Worm (Caenorhabditis elegans) whole organism, L4 larva: Measurements from ENCODE around the gene spc-2.
A peak's percentile ranks its signal among the peaks of the same experiment; 100 is the strongest.

Experiments
- D1046.2 ChIP-seq: fragments of 200-800 bp; sonication (Bioruptor generic); IDR thresholded peaks from 2 replicates; pipeline ENCODE4 v1.3.6; 2022; ENCODE audit warnings: missing genetic modification characterization, missing compliant biosample characterization
- F10B5.3 ChIP-seq: sonication (generic microtip); optimal IDR thresholded peaks from 2 replicates; lab custom pipeline; 2016; ENCODE audit warnings: mild to moderate bottlenecking, missing genetic modification characterization, missing compliant biosample characterization
- F26F4.8 ChIP-seq: fragments of 200-800 bp; sonication (Bioruptor generic); conservative IDR thresholded peaks from 2 replicates; pipeline ENCODE4 v1.3.6; 2022; ENCODE audit warnings: missing genetic modification characterization, missing compliant biosample characterization
- F49E8.2 ChIP-seq: sonication (generic microtip); optimal IDR thresholded peaks from 2 replicates; lab custom pipeline; 2016; ENCODE audit warnings: missing compliant biosample characterization, mild to moderate bottlenecking, missing genetic modification characterization, borderline replicate concordance
- R02D3.7 ChIP-seq: fragments of 150-350 bp; sonication (generic microtip); optimal IDR thresholded peaks from 3 replicates; lab custom pipeline; 2014; ENCODE audit warnings: missing biosample characterization, missing genetic modification characterization
- T20F7.1 ChIP-seq: fragments of 200-800 bp; sonication (Bioruptor generic); optimal IDR thresholded peaks from 2 replicates; lab custom pipeline; 2018; ENCODE audit warnings: mild to moderate bottlenecking, missing genetic modification characterization, missing compliant biosample characterization
- T26A8.4 ChIP-seq: fragments of 200-800 bp; sonication (Bioruptor generic); IDR thresholded peaks from 2 replicates; pipeline ENCODE4 v1.3.6; 2022; ENCODE audit warnings: missing genetic modification characterization, missing compliant biosample characterization
- Y105C5A.15 ChIP-seq: fragments of 200-800 bp; sonication (Bioruptor generic); IDR thresholded peaks from 2 replicates; pipeline ENCODE4 v1.3.6; 2022; ENCODE audit warnings: missing genetic modification characterization, missing compliant biosample characterization
- Y5F2A.4 ChIP-seq: fragments of 200-800 bp; sonication (Bioruptor generic); optimal IDR thresholded peaks from 2 replicates; lab custom pipeline; 2018; ENCODE audit warnings: mild to moderate bottlenecking, missing genetic modification characterization, missing compliant biosample characterization
- aha-1 ChIP-seq: fragments of 150-350 bp; peaks from one replicate; lab custom pipeline; 2014; ENCODE audit warnings: missing biosample characterization, missing genetic modification characterization
- arid-1 ChIP-seq: fragments of 200-800 bp; sonication (Bioruptor generic); conservative IDR thresholded peaks from 2 replicates; pipeline ENCODE4 v1.3.6; 2022; ENCODE audit warnings: missing genetic modification reagents, missing genetic modification characterization, missing compliant biosample characterization
- attf-4 ChIP-seq: sonication (generic microtip); optimal IDR thresholded peaks from 3 replicates; lab custom pipeline; 2017; ENCODE audit warnings: missing biosample characterization, missing genetic modification characterization
- ceh-20 ChIP-seq: fragments of 200-800 bp; sonication (Bioruptor generic); IDR thresholded peaks from 2 replicates; pipeline ENCODE4 v1.3.6; 2022; ENCODE audit warnings: missing genetic modification reagents, missing genetic modification characterization, missing compliant biosample characterization
- ceh-28 ChIP-seq: fragments of 150-350 bp; optimal IDR thresholded peaks from 2 replicates; lab custom pipeline; 2014; ENCODE audit warnings: missing biosample characterization, missing genetic modification reagents, missing genetic modification characterization
- ceh-44 ChIP-seq: fragments of 200-800 bp; sonication (Bioruptor generic); IDR thresholded peaks from 2 replicates; pipeline ENCODE4 v1.3.6; 2022; ENCODE audit warnings: missing genetic modification reagents, missing genetic modification characterization, missing compliant biosample characterization
- ceh-82 ChIP-seq: sonication (generic microtip); optimal IDR thresholded peaks from 2 replicates; lab custom pipeline; 2017; ENCODE audit warnings: missing biosample characterization, missing genetic modification characterization
- ctbp-1 ChIP-seq: fragments of 200-800 bp; sonication (Bioruptor generic); IDR thresholded peaks from 2 replicates; pipeline ENCODE4 v1.3.6; 2022; ENCODE audit warnings: missing genetic modification reagents, missing genetic modification characterization, missing compliant biosample characterization
- daf-12 ChIP-seq: fragments of 150-350 bp; optimal IDR thresholded peaks from 2 replicates; lab custom pipeline; 2014; ENCODE audit warnings: missing biosample characterization, missing genetic modification reagents, missing genetic modification characterization
- daf-16 ChIP-seq, 3 experiments: sonication (generic microtip); optimal IDR thresholded peaks; 2 replicates each; lab custom pipeline; 2016 to 2017; ENCODE audit warnings: missing genetic modification characterization in 3 of 3, missing genetic modification reagents in 3 of 3, mild to moderate bottlenecking in 2 of 3, missing compliant biosample characterization in 2 of 3, missing biosample characterization in 1 of 3, moderate library complexity in 1 of 3
- daf-19 ChIP-seq: fragments of 200-800 bp; sonication (Bioruptor generic); conservative IDR thresholded peaks from 2 replicates; pipeline ENCODE4 v1.3.6; 2022; ENCODE audit warnings: missing genetic modification characterization, missing compliant biosample characterization
- daf-8 ChIP-seq: fragments of 200-800 bp; sonication (Bioruptor generic); IDR thresholded peaks from 2 replicates; pipeline ENCODE4 v1.3.6; 2022; ENCODE audit warnings: missing genetic modification characterization, missing compliant biosample characterization
- dmd-8 ChIP-seq: fragments of 200-800 bp; sonication (Bioruptor generic); IDR thresholded peaks from 2 replicates; pipeline ENCODE4 v1.3.6; 2022; ENCODE audit warnings: missing genetic modification characterization, missing compliant biosample characterization
- dpl-1 ChIP-seq: fragments of 150-350 bp; optimal IDR thresholded peaks from 2 replicates; lab custom pipeline; 2014; ENCODE audit warnings: missing biosample characterization, missing genetic modification reagents, missing genetic modification characterization
- egl-43 ChIP-seq: fragments of 200-800 bp; sonication (Bioruptor generic); IDR thresholded peaks from 2 replicates; pipeline ENCODE4 v1.3.6; 2022; ENCODE audit warnings: missing genetic modification reagents, missing genetic modification characterization, missing compliant biosample characterization
- gei-8 ChIP-seq: fragments of 200-800 bp; sonication (Bioruptor generic); optimal IDR thresholded peaks from 2 replicates; lab custom pipeline; 2018; ENCODE audit warnings: mild to moderate bottlenecking, missing genetic modification characterization, missing compliant biosample characterization
- hlh-11 ChIP-seq: fragments of 200-800 bp; sonication (Bioruptor generic); optimal IDR thresholded peaks from 2 replicates; lab custom pipeline; 2018; ENCODE audit warnings: mild to moderate bottlenecking, missing genetic modification characterization, missing compliant biosample characterization
- hlh-30 ChIP-seq: sonication (generic microtip); optimal IDR thresholded peaks from 2 replicates; lab custom pipeline; 2017; ENCODE audit warnings: antibody characterized with exemption, mild to moderate bottlenecking, missing genetic modification characterization, missing compliant biosample characterization; ENCODE audit not compliant: insufficient read depth
- hmg-1.1 ChIP-seq: fragments of 200-800 bp; sonication (Bioruptor generic); IDR thresholded peaks from 2 replicates; pipeline ENCODE4 v1.3.6; 2022; ENCODE audit warnings: missing genetic modification reagents, missing genetic modification characterization, missing compliant biosample characterization
- lin-15B ChIP-seq: fragments of 150-350 bp; sonication (generic microtip); optimal IDR thresholded peaks from 3 replicates; lab custom pipeline; 2014; ENCODE audit warnings: missing biosample characterization, missing genetic modification characterization
- lsy-2 ChIP-seq, 2 experiments: fragments of 150-350 bp in 1 of 2; sonication (generic microtip) in 1 of 2; optimal IDR thresholded peaks; 2 replicates each; lab custom pipeline; 2014 to 2017; ENCODE audit warnings: missing biosample characterization in 2 of 2, missing genetic modification characterization in 2 of 2
- madf-9 ChIP-seq: fragments of 200-800 bp; sonication (Bioruptor generic); conservative IDR thresholded peaks from 2 replicates; pipeline ENCODE4 v1.3.6; 2022; ENCODE audit warnings: missing genetic modification reagents, missing genetic modification characterization, missing compliant biosample characterization
- mdl-1 ChIP-seq, 2 experiments: fragments of 150-350 bp in 1 of 2; sonication (generic microtip) in 1 of 2; optimal IDR thresholded peaks; 2 replicates each; lab custom pipeline; 2014 to 2017; ENCODE audit warnings: missing biosample characterization in 2 of 2, missing genetic modification characterization in 2 of 2
- mdt-29 ChIP-seq: fragments of 200-800 bp; sonication (Bioruptor generic); IDR thresholded peaks from 2 replicates; pipeline ENCODE4 v1.3.6; 2022; ENCODE audit warnings: missing genetic modification reagents, missing genetic modification characterization, missing compliant biosample characterization
- mxl-3 ChIP-seq: fragments of 200-800 bp; sonication (Bioruptor generic); optimal IDR thresholded peaks from 2 replicates; lab custom pipeline; 2018; ENCODE audit warnings: mild to moderate bottlenecking, missing genetic modification characterization, missing compliant biosample characterization
- nhr-10 ChIP-seq: fragments of 150-350 bp; optimal IDR thresholded peaks from 2 replicates; lab custom pipeline; 2014; ENCODE audit warnings: missing biosample characterization, missing genetic modification characterization
- nhr-11 ChIP-seq: fragments of 150-350 bp; optimal IDR thresholded peaks from 2 replicates; lab custom pipeline; 2014; ENCODE audit warnings: missing biosample characterization, missing genetic modification characterization
- nhr-111 ChIP-seq: fragments of 200-800 bp; sonication (Bioruptor generic); optimal IDR thresholded peaks from 2 replicates; lab custom pipeline; 2018; ENCODE audit warnings: mild to moderate bottlenecking, missing genetic modification characterization, missing compliant biosample characterization
- nhr-6 ChIP-seq: fragments of 150-350 bp; optimal IDR thresholded peaks from 2 replicates; lab custom pipeline; 2014; ENCODE audit warnings: missing biosample characterization, missing genetic modification characterization
- nhr-77 ChIP-seq: fragments of 150-350 bp; optimal IDR thresholded peaks from 2 replicates; lab custom pipeline; 2014; ENCODE audit warnings: missing biosample characterization, missing genetic modification characterization
- php-3 ChIP-seq: fragments of 200-800 bp; sonication (Bioruptor generic); IDR thresholded peaks from 2 replicates; pipeline ENCODE4 v1.3.6; 2022; ENCODE audit warnings: missing genetic modification reagents, missing genetic modification characterization, missing compliant biosample characterization
- rbr-2 ChIP-seq: sonication (generic microtip); optimal IDR thresholded peaks from 2 replicates; lab custom pipeline; 2016; ENCODE audit warnings: missing genotype, missing genetic modification characterization, missing compliant biosample characterization
- saeg-2 ChIP-seq: fragments of 200-800 bp; sonication (Bioruptor generic); IDR thresholded peaks from 2 replicates; pipeline ENCODE4 v1.3.6; 2022; ENCODE audit warnings: missing genetic modification reagents, missing genetic modification characterization, missing compliant biosample characterization
- snpc-1.2 ChIP-seq: fragments of 200-800 bp; sonication (Bioruptor generic); IDR thresholded peaks from 2 replicates; pipeline ENCODE4 v1.3.6; 2022; ENCODE audit warnings: missing genetic modification reagents, missing genetic modification characterization, missing compliant biosample characterization
- spr-1 ChIP-seq: sonication (generic microtip); optimal IDR thresholded peaks from 2 replicates; lab custom pipeline; 2016; ENCODE audit warnings: mild to moderate bottlenecking, missing genetic modification characterization, missing compliant biosample characterization
- spr-3 ChIP-seq: fragments of 200-800 bp; sonication (Bioruptor generic); optimal IDR thresholded peaks from 2 replicates; lab custom pipeline; 2018; ENCODE audit warnings: mild to moderate bottlenecking, missing genetic modification characterization, missing compliant biosample characterization
- tag-97 ChIP-seq: fragments of 200-800 bp; sonication (Bioruptor generic); IDR thresholded peaks from 2 replicates; pipeline ENCODE4 v1.3.6; 2022; ENCODE audit warnings: missing genetic modification characterization, missing compliant biosample characterization
- tra-1 ChIP-seq: fragments of 200-800 bp; sonication (Bioruptor generic); IDR thresholded peaks from 2 replicates; pipeline ENCODE4 v1.3.6; 2022; ENCODE audit warnings: missing genetic modification reagents, missing genetic modification characterization, missing compliant biosample characterization
- unc-62 ChIP-seq, 3 experiments: fragments of 150-350 bp in 1 of 3; sonication (generic microtip); optimal IDR thresholded peaks in 2 of 3; peaks in 1 of 3; 1 replicate in 1 of 3; 2 replicates in 2 of 3; lab custom pipeline; 2014 to 2017; ENCODE audit warnings: missing biosample characterization in 3 of 3, missing genetic modification characterization in 3 of 3, missing genetic modification reagents in 3 of 3, missing genotype in 1 of 3
- vab-7 ChIP-seq: fragments of 200-800 bp; sonication (Bioruptor generic); IDR thresholded peaks from 2 replicates; pipeline ENCODE4 v1.3.6; 2022; ENCODE audit warnings: missing genetic modification reagents, missing genetic modification characterization, missing compliant biosample characterization
- zag-1 ChIP-seq: fragments of 150-350 bp; optimal IDR thresholded peaks from 2 replicates; lab custom pipeline; 2014; ENCODE audit warnings: missing biosample characterization, missing genetic modification characterization
- zip-11 ChIP-seq: fragments of 200-800 bp; sonication (Bioruptor generic); IDR thresholded peaks from 2 replicates; pipeline ENCODE4 v1.3.6; 2022; ENCODE audit warnings: missing genetic modification characterization, missing compliant biosample characterization
- ztf-7 ChIP-seq: fragments of 150-350 bp; optimal IDR thresholded peaks from 2 replicates; lab custom pipeline; 2014; ENCODE audit warnings: missing biosample characterization, missing genetic modification characterization

The spc-2 gene

DNA sequence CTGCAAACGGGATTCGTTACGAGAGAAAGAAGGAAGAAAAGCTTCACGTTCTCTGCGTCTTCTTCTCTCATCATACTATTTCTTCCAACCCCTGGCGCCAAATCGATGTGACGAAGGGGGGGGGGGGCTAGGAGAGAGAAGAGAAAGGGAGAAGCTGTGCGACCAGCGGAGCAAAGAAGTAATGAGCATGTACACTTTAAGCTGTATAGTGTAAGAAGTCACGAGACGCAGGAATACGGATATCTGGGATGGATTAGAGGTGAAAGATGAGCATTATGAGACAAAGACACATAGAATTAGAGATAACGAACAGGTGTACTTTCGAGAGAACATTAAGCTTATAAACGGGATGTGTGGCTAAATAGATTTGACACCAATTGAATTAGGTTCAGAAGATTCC lies 20.1 kb downstream of the spc-2 start (continued):
- TF ChIP-seq egl-43 (GFP tag; lab: Robert Waterston, UW) (no peak), D1046.2 (GFP tag; lab: Robert Waterston, UW) (no peak), F49E8.2 (tag; lab: Kevin White, UChicago) (no peak), R02D3.7 (tag; lab: Kevin White, UChicago) (no peak), daf-19 (GFP tag; lab: Robert Waterston, UW) (no peak), T20F7.1 (no peak), ceh-44 (GFP tag; lab: Robert Waterston, UW) (no peak), nhr-111 (GFP tag; lab: Kevin White, UChicago) (no peak), rbr-2 (tag; lab: Kevin White, UChicago) (peak; percentile 63), ceh-20 (GFP tag; lab: Robert Waterston, UW) (0 out of 2 replicates have a peak, but pooled peaks have one; percentile 10), ceh-28 (peak; percentile 22), snpc-1.2 (GFP tag; lab: Robert Waterston, UW) (no peak), mdt-29 (GFP tag; lab: Robert Waterston, UW) (no peak), Y105C5A.15 (GFP tag; lab: Robert Waterston, UW) (no peak), aha-1 (no peak), vab-7 (0 out of 2 replicates have a peak, but pooled peaks have one; percentile 35), gei-8 (GFP tag; lab: Kevin White, UChicago) (no peak), hmg-1.1 (GFP tag; lab: Robert Waterston, UW) (no peak), zip-11 (no peak), tag-97 (GFP tag; lab: Robert Waterston, UW) (no peak), daf-12 (no peak), hlh-30 (peak; percentile 66), mdl-1 (tag; optimal IDR thresholded peaks at IDR 0.05; lab: Kevin White, UChicago) (no peak), tra-1 (GFP tag; lab: Robert Waterston, UW) (no peak), spr-3 (GFP tag; lab: Kevin White, UChicago) (no peak), ztf-7 (tag; lab: Kevin White, UChicago) (no peak), hlh-11 (tag; lab: Kevin White, UChicago) (no peak), ctbp-1 (peak; percentile 28; the same call in 1 of the 2 replicates), mxl-3 (no peak), nhr-77 (tag; lab: Kevin White, UChicago) (no peak), saeg-2 (GFP tag; lab: Robert Waterston, UW) (no peak), nhr-10 (tag; lab: Kevin White, UChicago) (no peak), T26A8.4 (GFP tag; lab: Robert Waterston, UW) (no peak), daf-8 (GFP tag; lab: Robert Waterston, UW) (no peak), zag-1 (no peak), dpl-1 (peak; percentile 6), lsy-2 (tag; optimal IDR thresholded peaks at IDR 0.05; lab: Kevin White, UChicago) (peak in 1 of 2 experiments; percentile 46), spr-1 (tag; lab: Kevin White, UChicago) (no peak), nhr-11 (tag; lab: Kevin White, UChicago) (peak; percentile 45), F10B5.3 (tag; lab: Kevin White, UChicago) (no peak), dmd-8 (GFP tag; lab: Robert Waterston, UW) (no peak), attf-4 (tag; lab: Kevin White, UChicago) (no peak), arid-1 (no peak), php-3 (GFP tag; lab: Robert Waterston, UW) (no peak), unc-62 (GFP tag; optimal IDR thresholded peaks at IDR 0.05 in 1 of 2; lab: Kevin White, UChicago) (peak in 1 of 2 experiments; percentile 28), unc-62 (tag; optimal IDR thresholded peaks at IDR 0.05; lab: Kevin White, UChicago) (no peak), lin-15B (no peak), ceh-82 (tag; lab: Kevin White, UChicago) (no peak), F26F4.8 (GFP tag; lab: Robert Waterston, UW) (no peak), daf-16 (GFP tag; optimal IDR thresholded peaks at IDR 0.05; lab: Kevin White, UChicago) (no peak), daf-16 (tag; optimal IDR thresholded peaks at IDR 0.05; lab: Kevin White, UChicago) (no peak), Y5F2A.4 (no peak), nhr-6 (tag; lab: Kevin White, UChicago) (no peak), madf-9 (GFP tag; lab: Robert Waterston, UW) (no peak)
